Worm (Caenorhabditis elegans): ENCODE measurements around the gene K03B4.6.

DNA sequence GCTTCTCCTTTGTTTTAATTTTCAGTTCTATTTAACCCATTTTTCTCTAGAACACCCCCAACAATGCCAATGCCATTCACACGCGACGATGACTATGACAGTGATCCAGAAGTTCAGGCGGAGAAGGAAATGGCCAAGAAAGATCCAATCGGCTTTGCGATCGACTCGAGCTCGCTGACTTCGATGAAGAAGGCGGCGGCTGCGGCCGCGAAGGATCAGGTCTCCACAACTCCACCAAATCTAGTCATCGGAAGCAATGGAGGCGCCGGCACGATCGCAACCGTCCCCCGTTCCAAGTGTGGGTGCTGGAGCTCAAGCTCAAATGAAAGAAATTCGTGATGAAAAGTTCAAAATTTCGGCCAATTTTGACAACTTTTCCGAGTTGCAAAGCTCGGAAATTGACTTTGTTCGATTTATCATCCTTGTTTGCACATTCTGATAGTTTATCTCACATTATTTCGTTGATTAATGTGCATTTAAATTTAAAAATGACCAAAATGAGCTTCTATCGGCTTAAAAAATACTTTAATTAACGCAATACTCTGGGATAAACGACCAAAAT, 12.0 kb upstream of the K03B4.6 start, which contains the start of gene K03B4.2:
- TF ChIP-seq B0310.2 (tag; optimal IDR thresholded peaks at IDR 0.05) (no peak), ama-1 (optimal IDR thresholded peaks at IDR 0.05) (no peak), tra-4 (tag; optimal IDR thresholded peaks at IDR 0.05) (no peak), flt-1 (GFP tag; IDR thresholded peaks at IDR 0.05) (no peak)

All from whole organism, early embryonic.